Worm (Caenorhabditis elegans) whole organism, L4 larva: ENCODE data around the gene C18H7.4.

ENCODE experiments used
- fkh-10 ChIP-seq: fragments of 150-350 bp; optimal IDR thresholded peaks from 2 replicates; lab custom pipeline; 2014; ENCODE audit warnings: missing biosample characterization, missing genetic modification reagents, missing genetic modification characterization
- nhr-102 ChIP-seq: sonication (generic microtip); optimal IDR thresholded peaks from 2 replicates; lab custom pipeline; 2016; ENCODE audit warnings: mild to moderate bottlenecking, missing genetic modification characterization, moderate library complexity, missing compliant biosample characterization

DNA sequence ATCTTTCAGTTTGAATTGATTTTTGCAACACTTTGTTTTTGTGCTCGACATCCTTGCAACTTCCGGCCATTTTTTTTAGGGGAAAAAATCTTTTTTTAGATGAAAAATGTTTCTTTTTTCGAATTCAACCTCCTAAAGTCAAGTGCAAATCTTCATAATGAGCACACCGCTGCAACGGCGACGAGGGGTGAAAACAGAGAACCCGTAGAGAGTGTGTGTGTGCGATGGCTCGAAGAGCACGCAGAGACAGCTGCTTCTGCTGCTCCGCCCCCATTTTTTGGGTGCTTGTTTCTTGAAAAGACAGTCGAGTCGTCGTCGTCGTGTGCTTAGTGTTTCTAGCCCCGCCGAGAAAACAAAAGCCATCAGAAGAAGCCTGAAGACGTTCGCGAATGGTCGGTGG, 12.9 kb downstream of the C18H7.4 start, which contains the start of gene inx-18:
- TF ChIP-seq nhr-102 (tag; lab: Kevin White, UChicago): no peak
- no peak for TF ChIP-seq fkh-10 (GFP tag; lab: Kevin White, UChicago)
